Worm (Caenorhabditis elegans): ENCODE measurements around the gene seld-1.

The seld-1 gene

DNA sequence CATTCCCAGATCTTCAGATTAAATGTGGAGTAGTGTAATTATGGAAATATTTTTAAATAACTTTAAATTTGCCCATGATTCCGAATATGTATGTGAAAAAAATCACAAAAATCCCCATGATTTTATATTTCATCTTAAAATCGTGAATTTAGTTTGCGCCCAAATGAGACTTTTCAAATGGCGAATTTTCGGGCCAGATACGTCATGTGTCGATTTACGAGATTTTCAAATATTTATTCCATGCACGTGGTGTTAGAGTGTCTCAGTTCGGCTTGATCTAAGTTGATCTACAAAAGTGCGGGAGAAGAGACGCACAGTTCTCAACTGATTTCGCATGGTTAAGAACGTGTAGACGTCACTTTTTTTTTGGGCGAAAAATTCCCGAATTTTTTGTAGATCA lies 22.8 kb upstream of the seld-1 start, which contains the start of gene Y38H8A.1:
Gene Y38H8A.1 (plus strand): TSS at position 301 of the 400 bp plus-strand sequence.
- TF ChIP-seq hmbx-1 (tag; optimal IDR thresholded peaks at IDR 0.05) (no peak), tbx-37 (GFP tag; conservative IDR thresholded peaks at IDR 0.05) (no peak), hnd-1 (tag; optimal IDR thresholded peaks at IDR 0.05) (no peak), sea-1 (GFP tag; conservative IDR thresholded peaks at IDR 0.05) (no peak), F13C5.2 (tag; optimal IDR thresholded peaks at IDR 0.05) (no peak), ceh-36 (tag; optimal IDR thresholded peaks at IDR 0.05) (no peak), tbx-11 (GFP tag; IDR thresholded peaks at IDR 0.05) (no peak), scrt-1 (GFP tag; IDR thresholded peaks at IDR 0.05) (no peak), pes-1 (GFP tag; IDR thresholded peaks at IDR 0.05) (no peak), ets-7 (tag; optimal IDR thresholded peaks at IDR 0.05) (no peak), flt-1 (GFP tag; IDR thresholded peaks at IDR 0.05) (no peak), tra-4 (tag; optimal IDR thresholded peaks at IDR 0.05) (no peak), ceh-13 (GFP tag; optimal IDR thresholded peaks at IDR 0.05) (no peak), hmg-4 (GFP tag; optimal IDR thresholded peaks at IDR 0.05) (no peak), aly-1 (tag; optimal IDR thresholded peaks at IDR 0.05) (no peak), ama-1 (optimal IDR thresholded peaks at IDR 0.05) (no peak), B0310.2 (tag; optimal IDR thresholded peaks at IDR 0.05) (no peak)

DNA sequence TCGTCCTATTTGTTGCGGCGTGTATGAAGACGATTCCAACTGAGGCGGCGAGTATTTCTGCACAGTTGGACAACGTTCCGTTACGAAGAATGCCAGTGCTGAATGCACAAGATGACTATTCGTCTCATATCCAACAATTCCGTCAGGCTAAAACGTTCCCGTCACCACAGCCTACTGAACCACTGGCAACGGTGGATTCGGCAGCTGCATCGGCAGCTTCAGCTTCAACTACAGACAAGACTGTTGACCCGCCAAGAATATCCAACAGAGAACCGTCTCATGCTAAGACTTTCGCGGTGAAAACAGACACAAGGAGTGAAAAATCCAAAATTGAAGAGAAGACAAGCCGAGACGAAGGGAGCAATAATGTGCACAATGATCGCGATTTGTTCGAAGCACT lies 21.6 kb upstream of the seld-1 start:
- TF ChIP-seq aly-1 (tag; optimal IDR thresholded peaks at IDR 0.05) (no peak), hmbx-1 (tag; optimal IDR thresholded peaks at IDR 0.05) (no peak), B0310.2 (tag; optimal IDR thresholded peaks at IDR 0.05) (no peak), F13C5.2 (tag; optimal IDR thresholded peaks at IDR 0.05) (no peak), tbx-37 (GFP tag; conservative IDR thresholded peaks at IDR 0.05) (no peak), ama-1 (optimal IDR thresholded peaks at IDR 0.05) (no peak), sea-1 (GFP tag; conservative IDR thresholded peaks at IDR 0.05) (no peak), tbx-11 (GFP tag; IDR thresholded peaks at IDR 0.05) (no peak), hmg-4 (GFP tag; optimal IDR thresholded peaks at IDR 0.05) (no peak), tra-4 (tag; optimal IDR thresholded peaks at IDR 0.05) (no peak), ets-7 (tag; optimal IDR thresholded peaks at IDR 0.05) (no peak)

DNA sequence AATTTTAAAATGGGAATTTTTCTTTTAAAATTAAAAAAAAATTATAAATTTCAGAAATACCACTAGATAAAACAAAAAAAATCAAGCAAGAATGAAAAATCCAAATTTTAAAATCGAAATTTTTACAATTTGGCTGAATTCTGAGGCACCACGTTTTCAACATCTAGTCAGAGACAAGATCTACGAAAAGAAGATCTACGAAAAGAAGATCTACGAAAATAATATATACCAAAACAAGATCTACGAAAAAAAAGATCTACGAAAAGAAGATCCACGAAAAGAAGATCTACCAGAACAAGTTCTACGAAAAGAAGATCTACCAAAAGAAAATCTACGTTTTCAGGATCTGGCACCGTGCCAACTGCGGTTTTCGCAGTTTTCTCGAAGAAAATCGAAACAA lies 18.2 kb upstream of the seld-1 start:
- TF ChIP-seq tra-4 (tag; optimal IDR thresholded peaks at IDR 0.05) = no peak
- peak; percentile 68 for TF ChIP-seq pes-1 (GFP tag; IDR thresholded peaks at IDR 0.05)

DNA sequence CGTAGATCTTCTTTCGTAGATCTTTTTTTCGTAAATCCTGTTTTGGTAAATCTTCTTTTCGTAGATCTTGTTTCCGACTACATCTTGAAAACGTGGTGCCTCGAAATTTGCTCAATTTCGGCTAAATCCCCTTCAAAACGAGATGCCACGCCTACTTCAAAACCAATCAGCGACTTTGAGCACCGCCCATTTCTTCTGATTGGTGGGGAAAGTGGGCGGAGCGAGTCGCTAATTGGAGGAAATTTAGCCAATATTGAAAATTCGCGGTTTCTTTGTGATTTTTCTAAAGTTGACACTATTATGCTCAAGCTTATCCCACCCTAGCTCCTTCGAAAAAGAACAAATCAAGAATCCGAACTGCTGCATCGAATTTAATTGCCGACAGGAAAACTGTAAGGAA lies 17.6 kb upstream of the seld-1 start:
- TF ChIP-seq hnd-1 (tag; optimal IDR thresholded peaks at IDR 0.05) = no peak

DNA sequence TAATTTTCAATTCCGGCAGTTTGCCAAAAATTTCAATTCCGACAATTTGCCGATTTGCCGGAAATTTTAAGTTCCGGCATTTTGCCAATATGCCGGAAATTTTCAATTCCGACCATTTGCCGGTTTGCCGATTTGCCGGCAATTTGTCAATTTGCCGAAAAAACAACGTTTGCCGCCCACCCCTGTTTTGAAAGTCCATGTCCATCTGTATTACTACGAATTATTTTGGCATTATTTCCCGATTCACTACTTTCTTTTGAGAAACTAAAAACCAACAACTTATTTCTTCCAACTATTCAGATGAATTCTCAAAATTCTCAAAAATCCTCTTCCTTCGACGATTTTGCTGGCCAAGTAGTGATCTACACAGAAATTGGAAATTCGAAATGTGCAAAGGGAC lies 13.0 kb upstream of the seld-1 start, which contains the start of gene Y45F10A.7:
Gene Y45F10A.7 (plus strand): TSS at position 301 of the 400 bp plus-strand sequence.
- TF ChIP-seq tbx-37 (GFP tag; conservative IDR thresholded peaks at IDR 0.05) (no peak), ets-7 (tag; optimal IDR thresholded peaks at IDR 0.05) (no peak), F13C5.2 (tag; optimal IDR thresholded peaks at IDR 0.05) (no peak), hmg-4 (GFP tag; optimal IDR thresholded peaks at IDR 0.05) (no peak), hmbx-1 (tag; optimal IDR thresholded peaks at IDR 0.05) (no peak), ceh-13 (GFP tag; optimal IDR thresholded peaks at IDR 0.05) (no peak), ceh-36 (tag; optimal IDR thresholded peaks at IDR 0.05) (no peak), flt-1 (GFP tag; IDR thresholded peaks at IDR 0.05) (no peak), aly-1 (tag; optimal IDR thresholded peaks at IDR 0.05) (no peak), tra-4 (tag; optimal IDR thresholded peaks at IDR 0.05) (no peak), tbx-11 (GFP tag; IDR thresholded peaks at IDR 0.05) (no peak), hnd-1 (tag; optimal IDR thresholded peaks at IDR 0.05) (no peak), ama-1 (optimal IDR thresholded peaks at IDR 0.05) (no peak)

DNA sequence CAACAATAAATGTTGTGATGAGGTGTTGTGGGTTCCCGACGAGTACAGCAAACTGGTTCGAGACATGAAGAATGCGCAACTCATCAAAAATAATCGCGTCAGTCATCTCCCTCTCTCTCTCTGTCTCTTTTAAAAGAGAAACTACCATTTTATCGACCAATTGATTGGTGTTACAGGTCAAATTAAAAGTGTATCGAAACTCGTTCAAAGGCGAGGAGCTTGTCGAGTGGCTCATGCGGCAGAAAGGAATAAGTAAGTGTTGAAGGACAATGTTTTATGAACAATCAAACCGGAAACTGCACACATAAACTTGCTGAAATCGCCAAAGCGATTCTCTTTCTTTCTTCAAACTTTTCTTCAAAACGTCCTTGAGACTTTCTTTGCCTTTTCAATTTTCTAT lies 11.5 kb upstream of the seld-1 start:
- TF ChIP-seq pes-1 (GFP tag; IDR thresholded peaks at IDR 0.05) = no peak
- no peak for TF ChIP-seq B0310.2 (tag; optimal IDR thresholded peaks at IDR 0.05)
- TF ChIP-seq scrt-1 (GFP tag; IDR thresholded peaks at IDR 0.05) = no peak
- TF ChIP-seq tbx-37 (GFP tag; conservative IDR thresholded peaks at IDR 0.05) = no peak
- no peak for TF ChIP-seq flt-1 (GFP tag; IDR thresholded peaks at IDR 0.05)

DNA sequence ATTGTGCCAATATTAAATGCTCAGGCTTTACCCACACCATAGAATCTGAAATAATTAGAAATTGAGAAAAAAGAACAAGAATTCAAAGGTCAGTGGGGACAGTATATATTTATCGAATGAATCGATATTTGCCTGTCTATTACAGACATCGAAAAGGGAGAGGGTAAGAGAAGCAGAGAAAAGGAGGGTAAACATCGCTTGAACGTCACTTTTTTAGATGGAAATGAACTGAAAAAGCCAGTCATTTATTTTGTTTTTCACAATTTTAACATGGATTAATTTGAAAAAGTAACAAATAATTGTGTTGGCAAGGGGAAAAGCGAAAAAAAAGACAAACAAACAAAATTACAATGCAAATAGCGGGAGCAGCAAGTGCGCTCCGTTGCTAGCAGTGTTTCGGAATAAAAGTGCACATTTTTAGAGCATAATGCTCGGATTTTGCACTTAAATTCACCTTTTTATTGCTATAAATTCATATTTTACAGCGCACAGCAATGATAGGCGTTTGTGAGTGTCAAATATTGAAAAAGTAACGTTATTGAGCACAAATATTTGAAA lies 2.4 kb upstream of the seld-1 start, which contains the start of gene tbc-9:
Gene tbc-9 (minus strand): TSS at position 51 of the 558 bp plus-strand sequence.
- TF ChIP-seq F13C5.2 (tag; optimal IDR thresholded peaks at IDR 0.05) (no peak), scrt-1 (GFP tag; IDR thresholded peaks at IDR 0.05) (no peak), pes-1 (GFP tag; IDR thresholded peaks at IDR 0.05) (no peak), hmbx-1 (tag; optimal IDR thresholded peaks at IDR 0.05) (no peak), flt-1 (GFP tag; IDR thresholded peaks at IDR 0.05) (no peak), ceh-36 (tag; optimal IDR thresholded peaks at IDR 0.05) (no peak), tbx-37 (GFP tag; conservative IDR thresholded peaks at IDR 0.05) (no peak), tra-4 (tag; optimal IDR thresholded peaks at IDR 0.05) (no peak), B0310.2 (tag; optimal IDR thresholded peaks at IDR 0.05) (no peak), aly-1 (tag; optimal IDR thresholded peaks at IDR 0.05) (no peak), sea-1 (GFP tag; conservative IDR thresholded peaks at IDR 0.05) (no peak), ets-7 (tag; optimal IDR thresholded peaks at IDR 0.05) (no peak)

DNA sequence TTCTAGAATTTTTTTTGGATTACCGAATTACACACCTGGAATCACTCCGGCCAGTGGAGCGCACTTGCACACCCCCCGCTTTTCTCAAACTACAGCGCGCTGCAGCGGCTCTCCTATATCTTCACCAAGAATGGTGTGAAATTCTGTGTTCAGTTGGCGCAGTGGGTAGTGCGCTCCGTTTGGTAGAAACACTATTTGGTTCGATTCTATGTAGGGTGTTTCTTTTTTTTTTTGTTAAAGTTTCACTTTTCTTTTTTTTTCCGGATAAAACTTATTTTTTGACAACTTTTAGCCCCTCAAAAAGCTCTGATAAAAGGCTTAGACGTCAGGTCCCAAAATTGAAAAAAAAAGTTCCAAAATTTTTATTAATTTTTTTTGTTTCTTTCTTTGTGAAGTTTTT lies 1.2 kb upstream of the seld-1 start:
- peak; percentile 63 for TF ChIP-seq pes-1 (GFP tag; IDR thresholded peaks at IDR 0.05)
- peak; percentile 59 for TF ChIP-seq flt-1 (GFP tag; IDR thresholded peaks at IDR 0.05)
- 0 out of 2 replicates have a peak, but pooled peaks have one; percentile 14 for TF ChIP-seq scrt-1 (GFP tag; IDR thresholded peaks at IDR 0.05)

DNA sequence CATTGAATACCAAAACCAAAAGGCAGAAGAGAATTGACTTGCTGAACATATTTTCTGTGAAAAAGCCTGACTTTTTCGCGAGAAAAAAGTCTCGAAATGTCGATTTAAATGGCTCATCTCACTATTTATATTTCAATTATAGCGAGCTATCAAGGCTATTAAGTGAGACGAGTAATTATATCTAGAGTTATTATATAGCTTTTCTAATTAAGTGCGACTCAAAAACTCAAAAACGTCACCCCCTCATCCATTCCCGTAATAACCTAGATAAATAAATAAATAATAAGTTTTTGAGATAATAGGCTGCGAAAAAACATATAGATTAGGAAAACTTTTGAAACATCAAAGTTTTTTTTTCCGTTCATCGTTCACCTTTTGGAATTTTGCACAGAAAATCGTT lies 418 bp downstream of the seld-1 start, which contains the start of gene nlp-17:
Gene nlp-17 (minus strand): TSS at position 101 of the 400 bp plus-strand sequence.
- TF ChIP-seq ceh-13 (GFP tag; optimal IDR thresholded peaks at IDR 0.05) = no peak
- TF ChIP-seq tbx-37 (GFP tag; conservative IDR thresholded peaks at IDR 0.05) = no peak
- TF ChIP-seq tbx-11 (GFP tag; IDR thresholded peaks at IDR 0.05) = no peak
- no peak for TF ChIP-seq F13C5.2 (tag; optimal IDR thresholded peaks at IDR 0.05)
- TF ChIP-seq scrt-1 (GFP tag; IDR thresholded peaks at IDR 0.05) = no peak
- TF ChIP-seq ceh-36 (tag; optimal IDR thresholded peaks at IDR 0.05) = no peak
- TF ChIP-seq B0310.2 (tag; optimal IDR thresholded peaks at IDR 0.05) = no peak
- no peak for TF ChIP-seq flt-1 (GFP tag; IDR thresholded peaks at IDR 0.05)
- no peak for TF ChIP-seq hmbx-1 (tag; optimal IDR thresholded peaks at IDR 0.05)
